Worm (Caenorhabditis elegans): ENCODE results near the gene dgat-2.

DNA sequence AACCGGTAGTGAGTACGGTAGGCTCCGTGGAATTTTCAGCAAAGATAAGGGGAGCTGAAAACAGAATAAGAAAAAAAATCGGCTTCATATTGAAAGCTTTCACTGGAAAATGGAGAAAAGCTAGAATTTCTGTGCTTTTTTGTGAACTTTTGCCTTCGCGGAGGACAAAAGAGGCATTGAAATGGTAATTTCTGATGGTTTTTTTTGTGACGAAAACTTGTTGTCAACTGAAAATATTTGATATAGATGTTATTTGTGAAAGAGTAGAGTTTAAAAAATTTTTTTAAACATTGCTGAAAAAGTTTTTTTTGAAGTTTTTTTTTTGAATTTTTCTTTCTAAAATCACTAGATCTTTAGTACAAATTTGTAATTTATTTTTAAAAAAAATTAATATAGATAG is 26.7 kb downstream of the dgat-2 start, which contains the start of gene F59A1.18:
- TF ChIP-seq nhr-28 (tag; optimal IDR thresholded peaks at IDR 0.05), result no peak
- TF ChIP-seq R02D3.7 (tag; optimal IDR thresholded peaks at IDR 0.05), result no peak
- no peak for TF ChIP-seq hmg-11 (tag; optimal IDR thresholded peaks at IDR 0.05)
- TF ChIP-seq ztf-4 (tag; optimal IDR thresholded peaks at IDR 0.05), result no peak
- TF ChIP-seq nhr-237 (tag; optimal IDR thresholded peaks at IDR 0.05), result no peak
- TF ChIP-seq ceh-9 (tag; optimal IDR thresholded peaks at IDR 0.05), result no peak
- no peak for TF ChIP-seq jun-1 (tag; optimal IDR thresholded peaks at IDR 0.05)
- no peak for TF ChIP-seq lin-39 (tag; optimal IDR thresholded peaks at IDR 0.05)
- no peak for TF ChIP-seq unc-62 (GFP tag; optimal IDR thresholded peaks at IDR 0.05)
- TF ChIP-seq egl-27 (tag; optimal IDR thresholded peaks at IDR 0.05), result no peak
- TF ChIP-seq zag-1 (tag; optimal IDR thresholded peaks at IDR 0.05), result no peak
- no peak for TF ChIP-seq nfya-1 (tag; optimal IDR thresholded peaks at IDR 0.05; ENCODE audit: insufficient read depth)
- no peak for TF ChIP-seq unc-39 (tag; optimal IDR thresholded peaks at IDR 0.05)
- no peak for TF ChIP-seq fkh-10 (GFP tag; optimal IDR thresholded peaks at IDR 0.05)
